Worm (Caenorhabditis elegans) whole organism, mixed stage, embryonic: ENCODE measurements around the gene C53A3.4.

Experiments
- M03D4.4 ChIP-seq: sonication (generic microtip); optimal IDR thresholded peaks from 2 replicates; lab custom pipeline; 2017; ENCODE audit warnings: mild to moderate bottlenecking, missing genetic modification characterization, missing compliant biosample characterization
- elt-3 ChIP-seq: fragments of 150-350 bp; optimal IDR thresholded peaks from 2 replicates; lab custom pipeline; 2014; ENCODE audit warnings: missing biosample characterization, missing genetic modification characterization
- lsy-2 ChIP-seq: fragments of 150-350 bp; optimal IDR thresholded peaks from 2 replicates; lab custom pipeline; 2014; ENCODE audit warnings: missing biosample characterization, missing genetic modification characterization
- mab-5 ChIP-seq: fragments of 150-350 bp; optimal IDR thresholded peaks from 2 replicates; lab custom pipeline; 2014; ENCODE audit warnings: missing biosample characterization, missing genetic modification characterization
- nhr-12 ChIP-seq: fragments of 150-350 bp; optimal IDR thresholded peaks from 2 replicates; lab custom pipeline; 2014; ENCODE audit warnings: missing biosample characterization, missing genetic modification characterization
- nhr-2 ChIP-seq: fragments of 150-350 bp; optimal IDR thresholded peaks from 2 replicates; lab custom pipeline; 2014; ENCODE audit warnings: missing biosample characterization, missing genetic modification characterization
- nhr-237 ChIP-seq: fragments of 150-350 bp; optimal IDR thresholded peaks from 2 replicates; lab custom pipeline; 2014; ENCODE audit warnings: missing biosample characterization, missing genetic modification characterization
- nhr-28 ChIP-seq: fragments of 150-350 bp; optimal IDR thresholded peaks from 2 replicates; lab custom pipeline; 2014; ENCODE audit warnings: missing biosample characterization, missing genetic modification characterization
- pha-4 ChIP-seq: fragments of 150-350 bp; optimal IDR thresholded peaks from 2 replicates; lab custom pipeline; 2018; ENCODE audit warnings: missing biosample characterization, missing genetic modification reagents, missing genetic modification characterization
- snpc-4 ChIP-seq: fragments of 150-350 bp; optimal IDR thresholded peaks from 2 replicates; lab custom pipeline; 2014; ENCODE audit warnings: missing biosample characterization, missing genetic modification characterization
- ztf-11 ChIP-seq: fragments of 150-350 bp; optimal IDR thresholded peaks from 2 replicates; lab custom pipeline; 2014; ENCODE audit warnings: missing biosample characterization, missing genetic modification characterization

DNA sequence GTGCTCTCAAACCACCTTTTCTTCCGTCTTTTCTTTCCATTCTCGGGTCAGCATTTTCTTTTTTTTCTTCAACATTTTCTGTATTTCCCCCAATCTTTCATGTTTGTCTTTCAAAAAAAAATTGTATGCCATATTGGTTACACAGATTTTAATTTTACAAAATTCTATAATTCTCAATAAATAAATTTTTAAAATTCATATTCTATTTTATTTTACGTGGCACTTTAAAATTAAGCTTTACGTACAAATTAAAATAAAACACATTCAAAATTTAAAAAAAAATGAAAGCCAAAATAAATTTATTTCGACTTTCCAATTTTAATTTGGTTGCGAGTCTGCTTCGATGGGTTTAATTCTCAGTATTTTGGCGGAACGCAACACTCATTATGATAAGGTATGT lies 46.8 kb upstream of the C53A3.4 start, which contains the start of gene ZC250.5:
- TF ChIP-seq nhr-2 (tag; lab: Kevin White, UChicago) (no peak), nhr-12 (tag; lab: Kevin White, UChicago) (no peak), M03D4.4 (tag; lab: Kevin White, UChicago) (no peak), nhr-237 (tag; lab: Kevin White, UChicago) (no peak), nhr-28 (tag; lab: Kevin White, UChicago) (no peak), ztf-11 (tag; lab: Kevin White, UChicago) (no peak), snpc-4 (no peak), lsy-2 (tag; lab: Kevin White, UChicago) (no peak), pha-4 (no peak), mab-5 (tag; lab: Kevin White, UChicago) (no peak), elt-3 (no peak)
